Worm (Caenorhabditis elegans): ENCODE results near the gene K03B8.11.
A peak's percentile ranks its signal among the peaks of the same experiment; 100 is the strongest.

The K03B8.11 gene

ce11 chrV:11412125-11412524, 21.8 kb upstream of the K03B8.11 start (continued):
- TF ChIP-seq B0336.3 (GFP tag; IDR thresholded peaks at IDR 0.05) (no peak; the same call in 1 of the 2 replicates), Y79H2A.3 (GFP tag; conservative IDR thresholded peaks at IDR 0.05) (no peak), akir-1 (GFP tag; optimal IDR thresholded peaks at IDR 0.05) (no peak), sdz-38 (tag; optimal IDR thresholded peaks at IDR 0.05) (no peak), madf-3 (GFP tag; IDR thresholded peaks at IDR 0.05) (no peak), pbrm-1 (GFP tag; IDR thresholded peaks at IDR 0.05) (peak; percentile 80), nhr-179 (tag; optimal IDR thresholded peaks at IDR 0.05) (no peak), F37B4.10 (GFP tag; IDR thresholded peaks at IDR 0.05) (no peak), bed-2 (GFP tag; IDR thresholded peaks at IDR 0.05) (no peak), lin-26 (GFP tag; IDR thresholded peaks at IDR 0.05) (peak; percentile 80), snpc-3.4 (tag; optimal IDR thresholded peaks at IDR 0.05) (peak; percentile 47), ztf-3 (GFP tag; optimal IDR thresholded peaks at IDR 0.05) (no peak), sptf-2 (GFP tag; optimal IDR thresholded peaks at IDR 0.05) (no peak), F49E8.2 (tag; optimal IDR thresholded peaks at IDR 0.05; ENCODE audit: insufficient read depth) (no peak), F52B5.7 (tag; optimal IDR thresholded peaks at IDR 0.05) (peak; percentile 75), T26A5.8 (tag; optimal IDR thresholded peaks at IDR 0.05) (no peak), mes-4 (tag; optimal IDR thresholded peaks at IDR 0.05) (no peak), mxl-1 (tag; optimal IDR thresholded peaks at IDR 0.05) (no peak), ztf-6 (GFP tag; IDR thresholded peaks at IDR 0.05) (no peak), F39B2.1 (GFP tag; IDR thresholded peaks at IDR 0.05) (no peak), lag-1 (GFP tag; IDR thresholded peaks at IDR 0.05) (no peak), K11D2.4 (GFP tag; IDR thresholded peaks at IDR 0.05) (no peak), nhr-27 (tag; optimal IDR thresholded peaks at IDR 0.05) (no peak), ekl-4 (GFP tag; IDR thresholded peaks at IDR 0.05) (no peak), Y56A3A.18 (GFP tag; IDR thresholded peaks at IDR 0.05) (peak; percentile 64), F23B12.7 (tag; optimal IDR thresholded peaks at IDR 0.05; ENCODE audit: insufficient read depth) (no peak), zfh-2 (GFP tag; conservative IDR thresholded peaks at IDR 0.05) (no peak), attf-5 (GFP tag; optimal IDR thresholded peaks at IDR 0.05) (peak; percentile 37), repo-1 (tag; optimal IDR thresholded peaks at IDR 0.05) (peak; percentile 65), die-1 (tag; optimal IDR thresholded peaks at IDR 0.05) (peak; percentile 58), hmg-1.2 (GFP tag; IDR thresholded peaks at IDR 0.05) (no peak; the same call in 1 of the 2 replicates), attf-3 (GFP tag; conservative IDR thresholded peaks at IDR 0.05) (no peak), lin-35 (GFP tag; optimal IDR thresholded peaks at IDR 0.05) (no peak), hrde-1 (tag; optimal IDR thresholded peaks at IDR 0.05; ENCODE audit: borderline replicate concordance) (peak; percentile 16), nfya-1 (tag; optimal IDR thresholded peaks at IDR 0.05; ENCODE audit: borderline replicate concordance, insufficient read depth) (no peak), F22D6.2 (tag; optimal IDR thresholded peaks at IDR 0.05) (no peak), C06A6.2 (GFP tag; conservative IDR thresholded peaks at IDR 0.05) (no peak), B0035.1 (tag; optimal IDR thresholded peaks at IDR 0.05) (no peak), F57A8.1 (GFP tag; optimal IDR thresholded peaks at IDR 0.05) (no peak), unc-62 (GFP tag; optimal IDR thresholded peaks at IDR 0.05) (no peak), madf-8 (GFP tag; conservative IDR thresholded peaks at IDR 0.05) (no peak), tbx-9 (tag; optimal IDR thresholded peaks at IDR 0.05; ENCODE audit: borderline replicate concordance) (no peak), F57C9.4 (tag; optimal IDR thresholded peaks at IDR 0.05) (no peak), hlh-12 (tag; optimal IDR thresholded peaks at IDR 0.05) (no peak), lsl-1 (GFP tag; optimal IDR thresholded peaks at IDR 0.05) (peak; percentile 32), egrh-3 (GFP tag; IDR thresholded peaks at IDR 0.05) (0 out of 2 replicates have a peak, but pooled peaks have one; percentile 6), chd-7 (tag; optimal IDR thresholded peaks at IDR 0.05) (peak; percentile 32), snpc-4 (GFP tag; optimal IDR thresholded peaks at IDR 0.05) (no peak), snpc-4 (tag; optimal IDR thresholded peaks at IDR 0.05) (peak in 3 of 4 experiments; percentile 9 to 87 (median 73))

All from whole organism, young adult.